Worm (Caenorhabditis elegans) whole organism, L4 larva: ENCODE data around the gene nas-20.

Experiments
- Y75B8A.6 ChIP-seq: fragments of 200-800 bp; sonication (Bioruptor generic); IDR thresholded peaks from 2 replicates; pipeline ENCODE4 v1.3.6; 2022; ENCODE audit warnings: missing genetic modification reagents, missing genetic modification characterization, missing compliant biosample characterization
- aly-2 ChIP-seq: sonication (generic microtip); optimal IDR thresholded peaks from 2 replicates; lab custom pipeline; 2018; ENCODE audit warnings: missing biosample characterization, missing genetic modification characterization
- fkh-10 ChIP-seq: fragments of 150-350 bp; optimal IDR thresholded peaks from 2 replicates; lab custom pipeline; 2014; ENCODE audit warnings: missing biosample characterization, missing genetic modification reagents, missing genetic modification characterization
- hlh-30 ChIP-seq: sonication (generic microtip); optimal IDR thresholded peaks from 2 replicates; lab custom pipeline; 2017; ENCODE audit warnings: antibody characterized with exemption, mild to moderate bottlenecking, missing genetic modification characterization, missing compliant biosample characterization; ENCODE audit not compliant: insufficient read depth
- nhr-6 ChIP-seq: fragments of 150-350 bp; optimal IDR thresholded peaks from 2 replicates; lab custom pipeline; 2014; ENCODE audit warnings: missing biosample characterization, missing genetic modification characterization

DNA sequence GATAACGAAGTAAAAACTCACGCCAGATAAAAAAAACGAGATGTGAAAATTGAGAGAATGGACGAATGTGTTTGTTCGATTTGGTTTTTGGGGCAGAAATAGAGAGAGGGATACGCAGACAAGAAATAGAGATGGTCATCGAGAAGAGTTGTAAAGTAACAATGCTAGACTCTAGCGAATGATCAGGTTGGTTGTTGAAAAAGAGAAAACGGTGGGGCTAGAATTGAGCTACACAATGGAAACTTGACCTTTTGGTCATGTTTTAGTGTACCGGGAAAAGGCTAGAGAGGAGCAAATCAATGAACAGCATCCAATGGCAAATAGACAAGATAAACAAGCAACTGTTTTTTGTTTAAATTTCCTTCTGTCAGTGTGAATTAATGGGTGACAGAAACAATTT, 18.3 kb upstream of the nas-20 start, which contains the start of gene dhs-19:
- no peak for TF ChIP-seq hlh-30 (tag; lab: Kevin White, UChicago)
- TF ChIP-seq Y75B8A.6, result no peak
- no peak for TF ChIP-seq fkh-10 (GFP tag; lab: Kevin White, UChicago)
- TF ChIP-seq nhr-6 (tag; lab: Kevin White, UChicago), result no peak
- no peak for TF ChIP-seq aly-2
